Worm (Caenorhabditis elegans) whole organism, late embryonic: ENCODE results near the gene F41E6.8.

Source experiments
- Y22D7AL.16 ChIP-seq: sonication (generic microtip); optimal IDR thresholded peaks from 2 replicates; lab custom pipeline; 2016; ENCODE audit warnings: missing genetic modification characterization, missing compliant biosample characterization
- ahr-1 ChIP-seq: sonication (generic microtip); optimal IDR thresholded peaks from 2 replicates; lab custom pipeline; 2016; ENCODE audit warnings: missing genetic modification characterization, missing compliant biosample characterization
- ama-1 ChIP-seq: fragments of 150-350 bp; optimal IDR thresholded peaks from 2 replicates; lab custom pipeline; 2014
- ceh-19 ChIP-seq: fragments of 200-800 bp; sonication (Bioruptor generic); optimal IDR thresholded peaks from 2 replicates; lab custom pipeline; 2018; ENCODE audit warnings: mild to moderate bottlenecking, missing genetic modification characterization, missing compliant biosample characterization
- ceh-2 ChIP-seq: sonication (generic microtip); optimal IDR thresholded peaks from 2 replicates; lab custom pipeline; 2016; ENCODE audit warnings: missing genotype, missing genetic modification characterization, missing compliant biosample characterization
- ceh-24 ChIP-seq: sonication (generic microtip); optimal IDR thresholded peaks from 2 replicates; lab custom pipeline; 2016; ENCODE audit warnings: mild to moderate bottlenecking, missing genetic modification characterization, missing compliant biosample characterization
- ceh-48 ChIP-seq: sonication (generic microtip); optimal IDR thresholded peaks from 2 replicates; lab custom pipeline; 2016; ENCODE audit warnings: missing genetic modification characterization, inconsistent platforms, missing compliant biosample characterization
- ceh-9 ChIP-seq: sonication (generic microtip); optimal IDR thresholded peaks from 2 replicates; lab custom pipeline; 2016; ENCODE audit warnings: mild to moderate bottlenecking, missing genetic modification characterization, inconsistent platforms, missing compliant biosample characterization
- dmd-4 ChIP-seq: sonication (generic microtip); optimal IDR thresholded peaks from 2 replicates; lab custom pipeline; 2016; ENCODE audit warnings: borderline replicate concordance, missing genetic modification characterization, missing compliant biosample characterization
- elt-2 ChIP-seq: sonication (generic microtip); optimal IDR thresholded peaks from 2 replicates; lab custom pipeline; 2016; ENCODE audit warnings: missing genetic modification reagents, missing genetic modification characterization, missing compliant biosample characterization
- ets-4 ChIP-seq: sonication (generic microtip); optimal IDR thresholded peaks from 2 replicates; lab custom pipeline; 2016; ENCODE audit warnings: missing genetic modification characterization, missing compliant biosample characterization
- eyg-1 ChIP-seq: sonication (generic microtip); optimal IDR thresholded peaks from 2 replicates; lab custom pipeline; 2016; ENCODE audit warnings: missing genotype, missing genetic modification characterization, missing compliant biosample characterization
- hlh-13 ChIP-seq: fragments of 200-800 bp; sonication (Bioruptor generic); optimal IDR thresholded peaks from 2 replicates; lab custom pipeline; 2018; ENCODE audit warnings: mild to moderate bottlenecking, missing genetic modification characterization, missing compliant biosample characterization
- hlh-15 ChIP-seq: sonication (generic microtip); optimal IDR thresholded peaks from 2 replicates; lab custom pipeline; 2016; ENCODE audit warnings: missing genetic modification characterization, missing compliant biosample characterization
- hlh-30 ChIP-seq: sonication (generic microtip); optimal IDR thresholded peaks from 2 replicates; lab custom pipeline; 2017; ENCODE audit warnings: antibody characterized with exemption, missing genetic modification characterization, missing compliant biosample characterization; ENCODE audit not compliant: insufficient read depth
- hlh-8 ChIP-seq: sonication (generic microtip); optimal IDR thresholded peaks from 2 replicates; lab custom pipeline; 2016; ENCODE audit warnings: missing genotype, missing genetic modification characterization, missing compliant biosample characterization
- lim-6 ChIP-seq: sonication (generic microtip); optimal IDR thresholded peaks from 2 replicates; lab custom pipeline; 2016; ENCODE audit warnings: missing genetic modification characterization, missing compliant biosample characterization
- nhr-232 ChIP-seq: sonication (generic microtip); optimal IDR thresholded peaks from 2 replicates; lab custom pipeline; 2016; ENCODE audit warnings: missing genetic modification characterization, missing compliant biosample characterization
- npax-4 ChIP-seq: sonication (generic microtip); optimal IDR thresholded peaks from 2 replicates; lab custom pipeline; 2016; ENCODE audit warnings: missing genetic modification characterization, missing compliant biosample characterization
- odd-2 ChIP-seq: sonication (generic microtip); optimal IDR thresholded peaks from 2 replicates; lab custom pipeline; 2017; ENCODE audit warnings: antibody characterized with exemption, mild to moderate bottlenecking, missing genetic modification characterization, missing compliant biosample characterization
- pat-9 ChIP-seq: fragments of 200-800 bp; sonication (Bioruptor generic); optimal IDR thresholded peaks from 2 replicates; lab custom pipeline; 2018; ENCODE audit warnings: mild to moderate bottlenecking, missing genetic modification characterization, moderate library complexity, missing compliant biosample characterization
- pha-4 ChIP-seq: fragments of 150-350 bp; optimal IDR thresholded peaks from 2 replicates; lab custom pipeline; 2018; ENCODE audit warnings: missing biosample characterization, missing genetic modification reagents, missing genetic modification characterization
- ref-2 ChIP-seq: sonication (generic microtip); optimal IDR thresholded peaks from 2 replicates; lab custom pipeline; 2016; ENCODE audit warnings: missing genetic modification characterization, missing compliant biosample characterization
- sdc-2 ChIP-seq: sonication (generic microtip); optimal IDR thresholded peaks from 2 replicates; lab custom pipeline; 2016; ENCODE audit warnings: missing genotype, missing genetic modification characterization, missing compliant biosample characterization
- syd-9 ChIP-seq: sonication (generic microtip); optimal IDR thresholded peaks from 2 replicates; lab custom pipeline; 2016; ENCODE audit warnings: mild to moderate bottlenecking, missing genetic modification characterization, moderate library complexity, missing compliant biosample characterization
- unc-3 ChIP-seq, 2 experiments: fragments of 200-800 bp in 1 of 2; sonication (Bioruptor generic) in 1 of 2; sonication (generic microtip) in 1 of 2; conservative IDR thresholded peaks in 1 of 2; optimal IDR thresholded peaks in 1 of 2; 2 replicates each; pipeline versions ENCODE4 v1.3.6 to Lab custom; 2016 to 2022; ENCODE audit warnings: missing compliant biosample characterization in 2 of 2, missing genetic modification characterization in 2 of 2, missing genetic modification reagents in 1 of 2
- unc-42 ChIP-seq: sonication (generic microtip); optimal IDR thresholded peaks from 2 replicates; lab custom pipeline; 2016; ENCODE audit warnings: missing genotype, missing genetic modification characterization, missing compliant biosample characterization
- unc-86 ChIP-seq: sonication (generic microtip); optimal IDR thresholded peaks from 2 replicates; lab custom pipeline; 2016; ENCODE audit warnings: missing genetic modification characterization, missing compliant biosample characterization

The F41E6.8 gene

DNA sequence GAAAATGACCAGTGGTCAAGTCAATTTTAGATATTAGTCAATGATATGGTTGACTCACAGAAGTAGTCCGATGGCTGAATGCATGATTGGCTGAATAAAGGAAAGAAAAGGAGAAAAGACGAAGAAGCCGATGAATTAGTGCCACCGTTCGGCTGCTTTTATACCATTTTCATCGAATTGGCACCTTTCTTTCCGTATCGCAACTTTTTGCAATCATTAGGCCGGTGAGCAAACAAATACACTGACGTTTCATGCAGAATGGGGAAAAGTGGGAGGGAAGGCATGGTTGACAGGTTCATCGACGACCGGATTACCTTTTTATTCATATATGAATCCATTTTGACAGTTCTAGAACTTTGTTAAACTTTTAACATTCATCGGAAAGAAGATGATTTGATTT, 19.9 kb upstream of the F41E6.8 start, which contains the start of gene idpc-2:
idpc-2 (minus strand) TSS at position 101 of the 400 bp plus-strand sequence.
- TF ChIP-seq ama-1 (lab: Kevin White, UChicago) (no peak), hlh-13 (GFP tag; lab: Kevin White, UChicago) (no peak), unc-3 (GFP tag; conservative IDR thresholded peaks at IDR 0.05; lab: Robert Waterston, UW) (no peak), unc-3 (tag; optimal IDR thresholded peaks at IDR 0.05; lab: Kevin White, UChicago) (no peak), lim-6 (tag; lab: Kevin White, UChicago) (no peak), eyg-1 (tag; lab: Kevin White, UChicago) (no peak), hlh-15 (tag; lab: Kevin White, UChicago) (no peak), ceh-48 (tag; lab: Kevin White, UChicago) (no peak), sdc-2 (no peak), pat-9 (no peak), dmd-4 (tag; lab: Kevin White, UChicago) (no peak), pha-4 (no peak), ceh-2 (tag; lab: Kevin White, UChicago) (no peak)

DNA sequence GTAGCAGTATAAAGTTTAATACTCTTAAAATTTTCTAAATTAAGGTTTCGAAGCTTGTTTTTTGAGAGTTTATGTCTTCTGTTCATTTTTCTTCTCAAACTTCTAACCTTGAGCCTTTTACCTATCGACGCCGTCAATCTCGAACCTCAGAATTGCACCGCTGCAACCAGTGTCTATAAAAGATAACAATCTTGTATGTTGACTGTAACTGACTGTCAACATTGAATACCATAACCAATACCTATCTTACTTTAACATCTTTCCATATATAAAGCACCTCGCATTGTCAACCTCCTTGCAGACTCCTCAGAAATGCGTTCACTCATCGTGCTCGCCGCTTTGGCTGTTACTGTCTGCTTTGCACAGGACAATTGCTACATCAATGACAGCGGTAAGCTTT, 17.4 kb upstream of the F41E6.8 start, which contains the start of gene grd-5:
grd-5 (plus strand) TSS at position 295 of the 400 bp plus-strand sequence.
- TF ChIP-seq ets-4 (tag; lab: Kevin White, UChicago) (no peak), hlh-30 (tag; lab: Kevin White, UChicago) (no peak), elt-2 (no peak), hlh-13 (GFP tag; lab: Kevin White, UChicago) (no peak), ceh-9 (tag; lab: Kevin White, UChicago) (no peak), unc-86 (no peak), ceh-24 (tag; lab: Kevin White, UChicago) (no peak), unc-42 (tag; lab: Kevin White, UChicago) (no peak), npax-4 (tag; lab: Kevin White, UChicago) (no peak), ceh-19 (no peak), odd-2 (tag; lab: Kevin White, UChicago) (no peak)

DNA sequence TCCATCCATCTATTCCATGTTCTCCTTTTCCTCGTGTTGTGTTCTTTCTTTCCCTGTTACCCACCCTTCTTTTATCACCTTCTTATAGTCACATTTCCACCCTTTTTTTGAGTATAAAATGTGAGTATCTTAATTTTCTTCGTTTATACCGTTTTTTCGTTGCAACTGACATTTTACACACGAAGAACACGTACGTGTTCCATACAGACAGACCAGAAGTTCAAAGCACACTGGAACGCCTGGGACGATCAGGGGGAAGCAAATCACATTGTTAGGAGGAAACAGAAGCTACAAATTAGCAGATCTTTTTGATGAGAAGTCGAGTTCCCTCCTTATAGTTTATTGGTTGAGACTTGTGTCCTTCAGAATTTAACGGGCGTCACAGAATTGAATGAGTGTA, 14.4 kb upstream of the F41E6.8 start:
- no peak for TF ChIP-seq unc-3 (GFP tag; conservative IDR thresholded peaks at IDR 0.05; lab: Robert Waterston, UW)
- no peak for TF ChIP-seq unc-3 (tag; optimal IDR thresholded peaks at IDR 0.05; lab: Kevin White, UChicago)
- no peak for TF ChIP-seq hlh-30 (tag; lab: Kevin White, UChicago)
- TF ChIP-seq pat-9 = no peak
- TF ChIP-seq ref-2 (tag; lab: Kevin White, UChicago) = no peak
- TF ChIP-seq lim-6 (tag; lab: Kevin White, UChicago) = no peak
- TF ChIP-seq nhr-232 (tag; lab: Kevin White, UChicago) = no peak
- TF ChIP-seq Y22D7AL.16 = no peak
- TF ChIP-seq npax-4 (tag; lab: Kevin White, UChicago) = no peak
- no peak for TF ChIP-seq hlh-8
- no peak for TF ChIP-seq syd-9 (tag; lab: Kevin White, UChicago)
- TF ChIP-seq ets-4 (tag; lab: Kevin White, UChicago) = no peak

DNA sequence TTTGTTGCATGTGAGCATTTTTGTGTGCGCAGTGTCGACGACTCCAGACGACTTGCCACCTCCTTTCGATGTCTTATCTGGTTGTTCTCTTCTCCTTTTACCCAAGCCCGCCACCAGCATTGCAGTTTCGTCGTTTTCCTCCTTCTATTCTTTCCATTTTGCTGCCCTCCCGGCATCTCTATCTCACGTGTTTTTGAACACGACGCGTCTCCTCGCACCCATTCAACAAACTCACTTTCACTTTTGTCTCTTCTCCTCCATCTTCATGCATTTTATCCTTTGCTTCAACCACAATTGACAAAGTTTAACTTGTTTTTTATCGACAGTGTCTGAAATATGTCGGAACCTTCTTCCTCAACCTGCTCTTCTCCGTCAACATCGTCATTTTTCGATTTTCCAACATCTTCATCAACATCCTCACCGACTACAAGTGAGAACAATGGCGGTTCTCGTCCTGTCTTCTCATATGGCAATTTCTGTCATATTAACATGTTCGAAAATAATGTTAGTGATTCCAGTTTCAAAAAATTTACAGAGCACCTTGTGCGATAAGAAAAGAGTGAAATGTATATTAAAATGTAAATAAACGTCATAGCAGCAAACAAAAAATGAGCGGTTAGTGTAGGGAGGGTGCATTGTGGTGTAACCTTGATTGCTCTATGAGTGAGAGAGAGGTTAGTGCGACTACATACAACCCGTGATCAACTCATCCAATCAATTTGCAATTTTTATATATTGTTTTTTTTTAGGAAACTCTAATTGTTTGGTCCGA, 9.5 kb upstream of the F41E6.8 start, which contains the start of gene fip-4:
fip-4 (minus strand) TSS at position 636 of the 772 bp plus-strand sequence.
- peak; percentile 1 for TF ChIP-seq unc-42 (tag; lab: Kevin White, UChicago)
- TF ChIP-seq odd-2 (tag; lab: Kevin White, UChicago) = no peak

DNA sequence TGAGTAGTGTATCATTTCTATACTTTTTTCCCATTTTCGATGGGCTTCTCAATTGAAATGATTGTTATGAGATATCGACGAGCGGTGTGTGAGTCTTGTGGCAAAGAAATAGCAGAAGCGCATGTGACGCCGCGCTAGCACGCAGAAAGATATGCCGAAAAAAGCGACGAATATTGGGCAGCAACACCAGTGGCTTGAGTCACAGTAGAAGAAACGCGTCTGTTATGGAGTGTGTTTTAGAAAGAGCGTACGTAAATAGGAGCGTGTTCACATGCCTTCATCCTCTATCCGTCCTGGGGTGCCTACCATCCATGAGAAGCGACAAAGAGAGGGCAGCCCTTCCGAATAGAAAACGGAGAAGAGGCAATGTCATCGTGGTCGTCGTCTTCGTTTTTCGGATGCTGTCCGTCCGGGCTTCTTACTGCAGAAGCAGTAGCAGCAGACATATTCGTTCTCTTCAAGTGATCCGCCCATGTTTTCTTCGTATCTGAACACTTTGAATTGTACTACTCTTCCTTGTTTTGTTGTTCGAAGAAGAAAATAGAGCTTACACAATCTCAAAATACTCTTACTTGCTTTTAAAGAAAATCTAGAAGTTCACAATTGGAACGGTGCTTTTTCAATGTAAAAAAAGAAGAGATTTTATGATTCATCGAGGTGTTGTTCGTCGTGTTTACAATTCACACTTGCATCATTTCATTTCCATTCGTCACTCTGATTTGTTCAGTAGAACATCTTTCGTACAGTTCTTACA, 8.6 kb upstream of the F41E6.8 start:
- TF ChIP-seq ref-2 (tag; lab: Kevin White, UChicago) = peak; percentile 4
- TF ChIP-seq ahr-1 (tag; lab: Kevin White, UChicago) = no peak
